Worm (Caenorhabditis elegans): ENCODE results near the gene C06A12.3.

C06A12.3 gene

DNA sequence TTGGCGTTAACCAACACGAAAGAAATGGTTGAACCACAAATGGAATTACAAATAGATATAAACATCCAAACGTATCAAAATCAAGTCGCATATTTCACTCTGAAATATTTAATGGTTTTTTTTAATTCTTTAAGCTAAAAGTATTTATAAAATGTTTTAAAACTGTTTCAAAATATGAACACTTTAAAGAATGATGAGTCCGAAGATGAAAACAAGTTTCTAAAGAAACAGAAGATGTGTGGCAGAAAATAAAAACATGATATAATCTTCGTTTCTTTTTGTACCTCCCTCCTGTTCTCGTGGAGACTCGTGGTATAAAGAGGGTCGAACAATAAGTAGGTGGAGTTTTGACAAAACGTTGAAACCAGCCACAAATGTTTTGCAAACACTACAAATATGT is 3.8 kb downstream of the C06A12.3 start, which contains the start of gene lact-6:
TSS of gene lact-6 (minus strand) at position 101 of the 400 bp plus-strand sequence.
- TF ChIP-seq W03F9.2 (tag; optimal IDR thresholded peaks at IDR 0.05): no peak
- no peak for TF ChIP-seq him-1 (tag; optimal IDR thresholded peaks at IDR 0.05)
- no peak for TF ChIP-seq dao-5 (tag; optimal IDR thresholded peaks at IDR 0.05)

DNA sequence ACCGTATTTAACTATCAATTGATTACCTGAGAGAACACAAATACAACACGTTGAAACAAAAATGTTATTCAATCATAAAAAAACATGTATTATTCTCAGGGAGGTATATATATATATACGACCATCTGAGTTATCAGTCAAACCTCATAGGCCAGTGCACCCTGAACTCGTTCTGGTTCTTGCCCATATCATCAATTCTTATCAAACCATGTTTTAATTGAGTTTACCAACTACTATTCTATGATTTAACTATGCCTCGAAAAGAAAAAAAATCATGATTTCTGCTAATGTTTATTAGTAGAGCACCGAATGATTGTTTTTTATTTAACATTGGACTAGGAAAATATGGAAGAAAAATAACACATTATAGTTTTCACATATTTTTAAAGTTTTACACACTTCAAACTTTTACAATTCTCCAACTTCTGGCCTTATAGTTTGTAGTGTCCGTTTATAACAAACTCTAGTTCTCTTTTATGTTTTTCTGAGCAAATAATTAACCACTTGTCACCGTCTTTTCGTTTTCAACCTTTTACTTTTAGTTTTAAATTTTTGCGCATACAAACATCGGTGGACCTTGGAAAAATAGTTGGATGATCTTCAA is 4.8 kb downstream of the C06A12.3 start:
- no peak for TF ChIP-seq dao-5 (tag; optimal IDR thresholded peaks at IDR 0.05)

DNA sequence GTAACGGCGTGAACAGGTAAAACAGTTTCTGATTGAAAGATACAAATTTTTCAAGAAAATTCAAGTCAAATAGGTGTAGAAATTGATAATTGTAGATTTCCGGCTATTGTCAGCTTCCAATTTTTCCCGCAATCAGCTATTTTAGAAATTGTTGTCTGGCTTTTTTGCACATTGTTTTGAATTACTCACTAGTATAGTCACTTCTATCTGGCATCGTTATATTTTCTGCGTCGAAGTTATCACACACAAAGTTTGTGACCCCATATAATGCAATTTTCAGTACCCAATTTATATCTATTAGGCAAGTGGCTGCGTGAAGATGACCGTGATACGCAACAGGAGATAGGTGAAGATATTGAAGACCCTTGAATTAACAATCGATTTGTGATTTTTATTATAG is 7.7 kb downstream of the C06A12.3 start:
- TF ChIP-seq dao-5 (tag; optimal IDR thresholded peaks at IDR 0.05) (no peak), him-1 (tag; optimal IDR thresholded peaks at IDR 0.05) (no peak), W03F9.2 (tag; optimal IDR thresholded peaks at IDR 0.05) (no peak)

DNA sequence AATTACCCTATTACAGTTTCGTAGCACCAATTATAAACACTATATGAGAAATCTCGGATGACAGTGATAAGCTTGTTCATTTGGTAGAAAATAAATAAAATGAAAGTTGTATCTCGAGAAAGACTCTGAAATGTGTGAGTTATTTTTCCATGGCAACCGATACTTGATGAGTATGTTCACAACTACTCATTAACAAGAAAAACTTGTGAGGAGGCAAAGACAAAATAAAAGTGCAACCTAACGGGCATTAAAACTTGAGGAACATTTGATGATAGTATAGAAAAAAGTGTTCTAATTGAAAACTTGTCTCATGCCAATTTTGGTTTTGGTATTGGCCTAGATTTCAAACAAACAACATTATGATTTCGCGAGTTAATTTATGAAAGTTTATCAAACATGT is 9.0 kb downstream of the C06A12.3 start, which contains the start of gene gcy-27:
TSS of gene gcy-27 (minus strand) at position 101 of the 400 bp plus-strand sequence.
- TF ChIP-seq dao-5 (tag; optimal IDR thresholded peaks at IDR 0.05): no peak
- TF ChIP-seq him-1 (tag; optimal IDR thresholded peaks at IDR 0.05): no peak
- no peak for TF ChIP-seq W03F9.2 (tag; optimal IDR thresholded peaks at IDR 0.05)

DNA sequence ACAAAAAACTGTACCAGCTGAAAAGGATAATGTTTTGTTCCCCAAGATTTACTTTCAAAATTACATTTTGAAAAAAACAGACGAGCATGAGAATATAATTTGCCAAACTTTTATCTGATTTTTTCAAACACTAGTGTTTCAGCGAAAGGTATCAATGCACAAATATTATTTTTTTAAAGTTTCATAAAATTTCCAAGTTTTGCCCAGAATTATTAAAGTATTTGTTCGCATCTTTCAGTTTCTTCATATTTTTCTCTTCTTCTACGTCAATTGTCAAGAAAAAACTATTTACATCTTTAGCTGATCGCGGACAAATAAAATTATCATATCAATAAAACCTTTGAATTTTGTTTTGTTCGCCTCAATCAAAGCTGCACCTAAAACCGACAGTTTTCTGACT is 9.5 kb downstream of the C06A12.3 start, which contains the start of gene C06A12.8:
TSS of gene C06A12.8 (plus strand) at position 301 of the 400 bp plus-strand sequence.
- TF ChIP-seq him-1 (tag; optimal IDR thresholded peaks at IDR 0.05): no peak
- TF ChIP-seq W03F9.2 (tag; optimal IDR thresholded peaks at IDR 0.05): no peak
- no peak for TF ChIP-seq dao-5 (tag; optimal IDR thresholded peaks at IDR 0.05)

DNA sequence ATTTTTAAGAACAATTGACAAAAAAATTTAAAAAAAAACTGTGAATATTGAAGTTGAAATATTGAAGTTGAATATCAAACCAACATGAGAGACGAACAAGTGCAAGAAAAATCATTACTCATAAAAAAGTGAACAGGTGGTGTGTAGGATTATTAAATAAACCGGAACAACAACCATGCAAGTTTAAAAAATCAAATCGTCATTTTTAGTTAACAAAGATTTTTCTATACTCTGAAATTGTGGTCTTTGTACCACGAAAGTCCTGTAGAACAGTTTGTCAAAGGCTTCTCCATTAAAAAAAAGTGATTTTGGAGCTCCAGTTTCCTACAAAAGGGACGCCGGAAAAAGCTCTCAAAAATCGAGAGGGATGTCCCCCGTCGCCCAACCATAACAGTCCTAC is 12.5 kb downstream of the C06A12.3 start, which contains the start of gene C06A12.19:
TSS of gene C06A12.19 (minus strand) at position 101 of the 400 bp plus-strand sequence.
- TF ChIP-seq dao-5 (tag; optimal IDR thresholded peaks at IDR 0.05) (no peak), W03F9.2 (tag; optimal IDR thresholded peaks at IDR 0.05) (no peak), him-1 (tag; optimal IDR thresholded peaks at IDR 0.05) (no peak)

DNA sequence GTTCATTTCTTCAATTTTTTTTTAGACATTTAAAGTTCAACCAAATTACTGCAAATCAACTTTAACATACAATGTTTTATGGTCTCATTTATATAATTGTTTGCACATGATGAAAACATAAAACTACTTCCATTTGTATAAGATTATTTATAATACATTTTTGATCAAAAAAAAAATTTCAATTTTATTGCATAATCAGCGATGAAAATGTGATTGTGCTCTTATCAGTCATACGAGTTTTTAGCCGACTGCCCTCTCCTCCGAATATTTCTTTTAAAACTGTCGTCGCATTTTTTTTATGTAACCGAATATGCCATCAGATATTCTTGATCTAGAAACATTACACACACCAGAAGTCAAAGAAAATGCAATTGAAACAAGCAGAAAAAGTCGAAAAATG is 12.9 kb downstream of the C06A12.3 start, which contains the start of gene F08A7.1:
TSS of gene F08A7.1 (plus strand) at position 191 of the 400 bp plus-strand sequence.
- TF ChIP-seq W03F9.2 (tag; optimal IDR thresholded peaks at IDR 0.05) (no peak), dao-5 (tag; optimal IDR thresholded peaks at IDR 0.05) (no peak), him-1 (tag; optimal IDR thresholded peaks at IDR 0.05) (no peak)

DNA sequence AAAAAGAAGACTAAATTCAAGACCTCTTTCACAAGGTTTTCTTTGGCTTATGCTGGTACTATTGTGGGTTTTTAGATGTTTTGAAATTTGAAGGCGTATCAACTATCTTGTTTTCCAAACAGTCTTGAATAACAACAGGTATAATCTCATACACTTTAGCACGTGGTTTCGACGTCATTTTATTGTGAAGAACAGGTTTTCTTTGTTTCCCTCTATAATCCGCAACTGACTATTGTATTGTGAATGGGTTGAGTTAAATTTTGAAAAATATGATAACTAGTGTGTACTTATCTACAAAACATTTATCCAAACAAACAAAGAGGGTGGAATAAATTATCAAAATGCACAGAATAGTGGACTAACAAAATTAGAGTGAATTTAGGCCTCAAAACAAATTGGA is 13.7 kb downstream of the C06A12.3 start:
- TF ChIP-seq dao-5 (tag; optimal IDR thresholded peaks at IDR 0.05): no peak
- no peak for TF ChIP-seq him-1 (tag; optimal IDR thresholded peaks at IDR 0.05)
- TF ChIP-seq W03F9.2 (tag; optimal IDR thresholded peaks at IDR 0.05): no peak

DNA sequence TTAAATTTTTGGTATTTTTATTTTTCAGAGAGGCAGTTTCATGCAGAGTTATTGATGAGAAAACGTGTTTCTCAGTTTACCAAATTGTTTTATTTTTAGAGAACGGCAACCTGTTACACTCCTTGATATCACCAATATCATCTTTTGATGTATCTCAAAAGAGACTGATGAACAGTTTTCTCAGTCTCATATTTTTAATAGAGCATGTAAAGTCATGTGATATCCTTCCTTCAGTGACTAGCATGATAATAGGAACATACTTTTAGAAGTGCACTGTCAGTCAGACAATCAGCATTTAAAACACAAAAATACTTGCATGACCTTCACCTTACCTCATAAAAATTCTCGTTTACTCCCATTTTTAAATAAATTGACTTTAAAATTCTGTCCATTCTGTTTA is 15.0 kb downstream of the C06A12.3 start, which contains the start of gene F11E6.11:
TSS of gene F11E6.11 (plus strand) at position 325 of the 400 bp plus-strand sequence.
- TF ChIP-seq dao-5 (tag; optimal IDR thresholded peaks at IDR 0.05): no peak
- TF ChIP-seq W03F9.2 (tag; optimal IDR thresholded peaks at IDR 0.05): no peak
- TF ChIP-seq him-1 (tag; optimal IDR thresholded peaks at IDR 0.05): no peak

DNA sequence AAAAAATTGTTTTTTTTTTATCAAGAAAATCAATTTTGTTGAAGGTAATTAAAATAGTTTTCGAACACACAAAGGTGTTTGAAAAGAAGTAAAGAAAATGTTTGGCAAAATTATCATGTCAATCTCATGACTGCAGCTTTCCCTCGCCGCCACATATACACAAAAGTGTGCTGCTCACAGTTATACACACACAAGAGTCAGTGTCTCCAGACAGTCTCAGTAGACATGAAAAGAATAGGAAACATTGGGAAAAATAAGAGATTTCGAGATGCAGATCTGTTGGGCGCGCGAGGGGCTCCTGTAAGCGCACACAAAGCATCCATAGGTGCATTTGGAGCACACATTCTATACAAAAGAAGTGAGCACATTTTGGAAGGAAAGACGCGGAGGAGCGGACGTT is 20.8 kb downstream of the C06A12.3 start:
- no peak for TF ChIP-seq W03F9.2 (tag; optimal IDR thresholded peaks at IDR 0.05)
- TF ChIP-seq him-1 (tag; optimal IDR thresholded peaks at IDR 0.05): no peak
- TF ChIP-seq dao-5 (tag; optimal IDR thresholded peaks at IDR 0.05): no peak

DNA sequence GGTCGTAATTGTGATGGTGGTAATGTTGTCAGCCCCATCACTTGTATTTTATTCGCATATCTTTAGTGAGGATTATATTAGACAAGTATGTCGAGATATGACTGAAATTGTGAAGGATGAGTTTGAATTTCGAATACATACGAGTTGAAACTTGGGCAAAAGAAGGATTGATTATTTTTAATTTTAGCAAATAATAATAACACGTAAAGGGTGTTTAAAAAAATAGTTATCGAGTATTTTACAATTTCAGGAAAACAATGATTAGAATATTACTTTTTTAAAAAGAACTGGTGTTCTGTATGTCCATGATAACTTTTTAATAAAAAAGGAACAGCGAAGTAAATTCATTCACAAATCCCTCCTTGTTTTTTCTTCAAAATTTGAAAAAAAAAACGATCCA is 22.9 kb downstream of the C06A12.3 start, which contains the start of gene F11E6.8:
TSS of gene F11E6.8 (minus strand) at position 101 of the 400 bp plus-strand sequence.
- TF ChIP-seq W03F9.2 (tag; optimal IDR thresholded peaks at IDR 0.05) (no peak), dao-5 (tag; optimal IDR thresholded peaks at IDR 0.05) (no peak), him-1 (tag; optimal IDR thresholded peaks at IDR 0.05) (no peak)

DNA sequence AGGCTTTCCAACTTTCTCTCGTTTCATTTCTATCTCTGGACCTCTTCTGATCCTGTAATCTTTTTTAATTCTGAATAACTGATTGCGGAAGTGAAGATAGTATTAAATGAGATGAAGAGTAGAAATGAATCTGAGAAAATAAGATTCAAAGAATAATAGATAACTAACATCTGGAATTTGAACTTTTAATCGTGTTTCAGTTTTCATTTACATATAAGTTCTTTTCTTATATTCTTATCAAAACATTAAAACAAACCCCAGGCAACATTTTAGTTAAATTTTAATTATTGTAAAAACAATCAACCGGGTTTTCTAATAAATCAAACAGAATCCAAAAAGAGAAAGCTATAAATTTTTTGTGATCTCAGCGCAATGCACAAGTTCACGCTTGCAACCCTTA is 25.7 kb downstream of the C06A12.3 start:
- TF ChIP-seq him-1 (tag; optimal IDR thresholded peaks at IDR 0.05): no peak
- TF ChIP-seq W03F9.2 (tag; optimal IDR thresholded peaks at IDR 0.05): no peak
- TF ChIP-seq dao-5 (tag; optimal IDR thresholded peaks at IDR 0.05): no peak

DNA sequence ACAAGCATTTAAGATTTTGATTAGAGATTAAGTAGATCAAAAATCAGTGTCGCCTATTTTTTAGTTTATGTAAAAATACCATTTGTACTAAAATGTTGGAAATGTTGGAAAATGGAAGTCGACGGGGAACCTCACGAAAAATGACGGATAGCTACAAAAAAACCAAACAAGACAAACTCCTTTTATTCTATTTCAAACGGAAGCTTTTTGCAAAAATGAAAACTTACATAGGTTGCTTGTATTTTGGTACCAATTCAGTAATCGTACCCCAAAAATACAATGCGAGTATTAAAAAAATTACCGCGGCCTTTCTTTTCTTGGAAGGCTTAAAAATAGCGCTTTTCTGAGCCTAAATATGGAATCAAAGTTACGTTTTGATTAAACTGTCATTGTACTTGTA is 26.5 kb downstream of the C06A12.3 start:
- TF ChIP-seq him-1 (tag; optimal IDR thresholded peaks at IDR 0.05) (no peak), dao-5 (tag; optimal IDR thresholded peaks at IDR 0.05) (no peak), W03F9.2 (tag; optimal IDR thresholded peaks at IDR 0.05) (no peak)

DNA sequence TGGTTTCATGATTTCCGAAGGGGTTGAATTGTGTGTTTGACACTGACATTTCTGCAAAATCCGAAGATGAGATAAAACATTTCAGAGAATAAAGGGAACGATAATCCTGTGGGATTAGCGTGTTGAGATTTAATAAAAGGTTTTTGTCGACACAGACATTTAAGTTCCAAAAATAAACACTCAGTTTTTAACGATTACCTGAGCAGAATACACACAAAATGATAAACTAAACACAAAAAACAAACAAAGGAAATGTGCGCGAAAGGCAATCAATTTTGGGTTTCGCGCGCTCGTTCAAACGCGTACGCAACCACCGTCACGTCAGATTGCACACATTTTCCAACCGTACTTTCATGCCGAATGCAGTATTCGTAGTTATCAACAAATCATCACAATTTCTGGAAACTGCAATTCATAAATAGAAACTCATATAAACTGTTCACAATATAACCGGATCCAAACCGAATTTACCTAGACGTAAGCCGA is 33.7 kb downstream of the C06A12.3 start, which contains the start of gene rif-1.1:
TSS of gene rif-1.1 (minus strand) at position 51 of the 486 bp plus-strand sequence.
- no peak for TF ChIP-seq him-1 (tag; optimal IDR thresholded peaks at IDR 0.05)
- TF ChIP-seq W03F9.2 (tag; optimal IDR thresholded peaks at IDR 0.05): no peak
- no peak for TF ChIP-seq dao-5 (tag; optimal IDR thresholded peaks at IDR 0.05)

Measured in whole organism, L4/young adult.